Fruit fly (Drosophila melanogaster) whole organism, prepupa: ENCODE data around the gene Flo2.

Experiments used
- Blimp-1 ChIP-seq: fragments of 200-800 bp; sonication (Bioruptor generic); optimal IDR thresholded peaks from 3 replicates; lab custom pipeline; 2017; ENCODE audit warnings: missing biosample characterization, missing genetic modification characterization, mild to moderate bottlenecking, moderate library complexity, missing genetic modification reagents
- CG10631 ChIP-seq: fragments of 200-800 bp; sonication (Bioruptor generic); optimal IDR thresholded peaks from 2 replicates; lab custom pipeline; 2016; ENCODE audit warnings: missing biosample characterization, missing genetic modification characterization
- CG10669 ChIP-seq: fragments of 200-800 bp; sonication (Bioruptor generic); optimal IDR thresholded peaks from 3 replicates; lab custom pipeline; 2018; ENCODE audit warnings: missing biosample characterization, mild to moderate bottlenecking, missing genetic modification characterization, moderate library complexity
- CG11294 ChIP-seq: fragments of 200-800 bp; sonication (Bioruptor generic); IDR thresholded peaks from 2 replicates; pipeline ENCODE4 v1.3.6; 2022; ENCODE audit warnings: missing biosample characterization, missing genetic modification characterization
- CG11762 ChIP-seq: fragments of 200-800 bp; sonication (Bioruptor generic); optimal IDR thresholded peaks from 3 replicates; lab custom pipeline; 2016; ENCODE audit warnings: missing biosample characterization, missing genetic modification characterization; ENCODE audit not compliant: insufficient read depth
- CG15336 ChIP-seq: fragments of 200-800 bp; sonication (Bioruptor generic); IDR thresholded peaks from 2 replicates; pipeline ENCODE4 v1.3.6; 2022; ENCODE audit warnings: missing biosample characterization, missing genetic modification characterization
- CG1621 ChIP-seq: fragments of 200-800 bp; sonication (Bioruptor generic); optimal IDR thresholded peaks from 3 replicates; lab custom pipeline; 2018; ENCODE audit warnings: missing biosample characterization, mild to moderate bottlenecking, missing genetic modification characterization
- CG32006 ChIP-seq: fragments of 200-800 bp; sonication (Bioruptor generic); optimal IDR thresholded peaks from 3 replicates; lab custom pipeline; 2017; ENCODE audit warnings: missing biosample characterization, mild to moderate bottlenecking, missing genetic modification characterization
- CG34406 ChIP-seq: fragments of 200-800 bp; sonication (Bioruptor generic); optimal IDR thresholded peaks from 3 replicates; lab custom pipeline; 2016; ENCODE audit warnings: missing biosample characterization, missing genetic modification characterization
- CG3919 ChIP-seq: fragments of 200-800 bp; sonication (Bioruptor generic); optimal IDR thresholded peaks from 3 replicates; lab custom pipeline; 2016; ENCODE audit warnings: missing biosample characterization, missing genetic modification characterization
- CG4318 ChIP-seq: fragments of 200-800 bp; sonication (Bioruptor generic); optimal IDR thresholded peaks from 3 replicates; lab custom pipeline; 2017; ENCODE audit warnings: missing biosample characterization, mild to moderate bottlenecking, missing genetic modification characterization
- CG6163 ChIP-seq: fragments of 200-800 bp; sonication (Bioruptor generic); IDR thresholded peaks from 3 replicates; pipeline ENCODE4 v1.3.6; 2022; ENCODE audit warnings: missing biosample characterization, missing genetic modification characterization
- CG6276 ChIP-seq: fragments of 200-800 bp; sonication (Bioruptor generic); optimal IDR thresholded peaks from 2 replicates; lab custom pipeline; 2017; ENCODE audit warnings: missing biosample characterization, mild to moderate bottlenecking, missing genetic modification characterization
- CG6792 ChIP-seq: fragments of 200-800 bp; sonication (Bioruptor generic); optimal IDR thresholded peaks from 3 replicates; lab custom pipeline; 2016; ENCODE audit warnings: missing biosample characterization, missing genetic modification characterization
- CG6808 ChIP-seq: fragments of 200-800 bp; sonication (Bioruptor generic); optimal IDR thresholded peaks from 3 replicates; lab custom pipeline; 2017; ENCODE audit warnings: missing biosample characterization, missing genetic modification characterization, mild to moderate bottlenecking, moderate library complexity, missing genetic modification reagents
- CG6854 ChIP-seq: fragments of 200-800 bp; sonication (Bioruptor generic); optimal IDR thresholded peaks from 2 replicates; lab custom pipeline; 2017; ENCODE audit warnings: missing biosample characterization, mild to moderate bottlenecking, missing genetic modification characterization
- CG7368 ChIP-seq: fragments of 200-800 bp; sonication (Bioruptor generic); optimal IDR thresholded peaks from 3 replicates; lab custom pipeline; 2016; ENCODE audit warnings: missing biosample characterization, missing genetic modification characterization
- CG8632 ChIP-seq: fragments of 200-800 bp; sonication (Bioruptor generic); optimal IDR thresholded peaks from 3 replicates; lab custom pipeline; 2016; ENCODE audit warnings: missing biosample characterization, missing genetic modification characterization
- CG9139 ChIP-seq: fragments of 200-800 bp; sonication (Bioruptor generic); optimal IDR thresholded peaks from 3 replicates; lab custom pipeline; 2017; ENCODE audit warnings: missing biosample characterization, mild to moderate bottlenecking, missing genetic modification characterization
- Eip75B ChIP-seq: fragments of 200-800 bp; sonication (Bioruptor generic); optimal IDR thresholded peaks from 3 replicates; lab custom pipeline; 2016; ENCODE audit warnings: missing biosample characterization, missing genetic modification characterization
- Eip78C ChIP-seq: fragments of 200-800 bp; sonication (Bioruptor generic); peaks from one replicate; lab custom pipeline; 2016; ENCODE audit warnings: missing biosample characterization, missing genetic modification characterization
- Ets21C ChIP-seq: fragments of 200-800 bp; sonication (Bioruptor generic); optimal IDR thresholded peaks from 3 replicates; lab custom pipeline; 2016; ENCODE audit warnings: missing biosample characterization, missing genetic modification characterization
- Ets96B ChIP-seq: fragments of 200-800 bp; optimal IDR thresholded peaks from 2 replicates; lab custom pipeline; 2019; ENCODE audit warnings: missing biosample characterization, mild to moderate bottlenecking, missing genetic modification characterization, moderate library complexity
- Gug ChIP-seq: fragments of 200-800 bp; sonication (Bioruptor generic); IDR thresholded peaks from 2 replicates; pipeline ENCODE4 v1.3.6; 2022; ENCODE audit warnings: missing biosample characterization, missing genetic modification characterization
- Hr38 ChIP-seq: sonication (Bioruptor generic); optimal IDR thresholded peaks from 2 replicates; lab custom pipeline; 2016; ENCODE audit warnings: missing biosample characterization, missing genetic modification characterization
- Hr4 ChIP-seq: fragments of 200-800 bp; sonication (Bioruptor generic); optimal IDR thresholded peaks from 3 replicates; lab custom pipeline; 2016; ENCODE audit warnings: missing biosample characterization, missing genetic modification characterization
- Lpt ChIP-seq: fragments of 200-800 bp; sonication (Bioruptor generic); optimal IDR thresholded peaks from 3 replicates; lab custom pipeline; 2016; ENCODE audit warnings: missing biosample characterization, missing genetic modification characterization
- Met ChIP-seq: fragments of 200-800 bp; sonication (Bioruptor generic); optimal IDR thresholded peaks from 3 replicates; lab custom pipeline; 2016; ENCODE audit warnings: missing biosample characterization, missing genetic modification characterization
- Smox ChIP-seq: fragments of 200-800 bp; sonication (Bioruptor generic); optimal IDR thresholded peaks from 3 replicates; lab custom pipeline; 2016; ENCODE audit warnings: missing biosample characterization, missing genetic modification characterization
- Sox14 ChIP-seq: fragments of 200-800 bp; sonication (Bioruptor generic); optimal IDR thresholded peaks from 3 replicates; lab custom pipeline; 2016; ENCODE audit warnings: missing biosample characterization, missing genetic modification characterization
- achi ChIP-seq: fragments of 200-800 bp; sonication (Bioruptor generic); optimal IDR thresholded peaks from 3 replicates; lab custom pipeline; 2016; ENCODE audit warnings: missing biosample characterization, missing genetic modification characterization
- cyc ChIP-seq: fragments of 200-800 bp; sonication (Bioruptor generic); optimal IDR thresholded peaks from 3 replicates; lab custom pipeline; 2016; ENCODE audit warnings: missing biosample characterization, missing genetic modification characterization
- dac ChIP-seq: fragments of 200-800 bp; sonication (Bioruptor generic); optimal IDR thresholded peaks from 2 replicates; lab custom pipeline; 2017; ENCODE audit warnings: missing biosample characterization, mild to moderate bottlenecking, missing genetic modification characterization
- dsx ChIP-seq: fragments of 200-800 bp; optimal IDR thresholded peaks from 3 replicates; lab custom pipeline; 2019; ENCODE audit warnings: missing biosample characterization, mild to moderate bottlenecking, missing genetic modification characterization, moderate library complexity; ENCODE audit not compliant: poor library complexity, severe bottlenecking
- eg ChIP-seq: fragments of 200-800 bp; sonication (Bioruptor generic); IDR thresholded peaks from 3 replicates; pipeline ENCODE4 v1.3.6; 2022; ENCODE audit warnings: missing biosample characterization, missing genetic modification characterization
- esn ChIP-seq: fragments of 200-800 bp; sonication (Bioruptor generic); optimal IDR thresholded peaks from 2 replicates; lab custom pipeline; 2016; ENCODE audit warnings: missing biosample characterization, mild to moderate bottlenecking, missing genetic modification characterization, moderate library complexity
- fd85E ChIP-seq: fragments of 200-800 bp; sonication (Bioruptor generic); optimal IDR thresholded peaks from 3 replicates; lab custom pipeline; 2016; ENCODE audit warnings: missing biosample characterization, missing genetic modification characterization
- fkh ChIP-seq: fragments of 200-800 bp; sonication (Bioruptor generic); optimal IDR thresholded peaks from 3 replicates; lab custom pipeline; 2017; ENCODE audit warnings: missing biosample characterization, mild to moderate bottlenecking, missing genetic modification characterization, moderate library complexity
- lz ChIP-seq: fragments of 200-800 bp; sonication (Bioruptor generic); optimal IDR thresholded peaks from 3 replicates; lab custom pipeline; 2016; ENCODE audit warnings: missing biosample characterization, missing genetic modification characterization
- net ChIP-seq: fragments of 200-800 bp; sonication (Bioruptor generic); optimal IDR thresholded peaks from 3 replicates; lab custom pipeline; 2016; ENCODE audit warnings: missing biosample characterization, missing genetic modification characterization
- pdm3 ChIP-seq: fragments of 200-800 bp; sonication (Bioruptor generic); optimal IDR thresholded peaks from 3 replicates; lab custom pipeline; 2016; ENCODE audit warnings: missing biosample characterization, missing genetic modification characterization
- salr ChIP-seq, 2 experiments: fragments of 200-800 bp; sonication (Bioruptor generic); optimal IDR thresholded peaks; 3 replicates each; lab custom pipeline; 2016 to 2018; ENCODE audit warnings: missing biosample characterization in 2 of 2, missing genetic modification characterization in 2 of 2, mild to moderate bottlenecking in 1 of 2
- ss ChIP-seq, 2 experiments: fragments of 200-800 bp; sonication (Bioruptor generic); optimal IDR thresholded peaks; 2 replicates in 1 of 2; 3 replicates in 1 of 2; lab custom pipeline; 2017 to 2018; ENCODE audit warnings: mild to moderate bottlenecking in 2 of 2, missing biosample characterization in 2 of 2, missing genetic modification characterization in 2 of 2, moderate library complexity in 1 of 2
- svp ChIP-seq: fragments of 200-800 bp; sonication (Bioruptor generic); peaks from one replicate; lab custom pipeline; 2016; ENCODE audit warnings: missing biosample characterization, missing genetic modification characterization
- topi ChIP-seq: fragments of 200-800 bp; sonication (Bioruptor generic); optimal IDR thresholded peaks from 3 replicates; lab custom pipeline; 2016; ENCODE audit warnings: missing biosample characterization, missing genetic modification characterization
- vri ChIP-seq: fragments of 200-800 bp; sonication (Bioruptor generic); optimal IDR thresholded peaks from 3 replicates; lab custom pipeline; 2016; ENCODE audit warnings: missing biosample characterization, mild to moderate bottlenecking, missing genetic modification characterization

Gene Flo2

dm6 chrX:14896310-14896709 is 57.1 kb downstream of the Flo2 start:
- TF ChIP-seq achi (GFP tag; lab: Kevin White, UChicago) (no peak), Eip78C (GFP tag; lab: Kevin White, UChicago) (peak; percentile 68), CG15336 (GFP tag; lab: Robert Waterston, UW) (peak; percentile 32; the same call in 1 of the 2 replicates), eg (GFP tag; lab: Robert Waterston, UW) (0 out of 3 replicates have a peak, but pooled peaks have one; percentile 19), Hr4 (GFP tag; lab: Kevin White, UChicago) (peak; percentile 61), CG32006 (GFP tag; lab: Kevin White, UChicago) (peak; percentile 57), CG6276 (GFP tag; lab: Kevin White, UChicago) (peak; percentile 39), CG6854 (GFP tag; lab: Kevin White, UChicago) (no peak)

dm6 chrX:14896791-14897190 is 57.6 kb downstream of the Flo2 start, which contains the start of gene CG9514:
CG9514 (minus strand) TSS chrX:14896891.
- TF ChIP-seq CG3919 (GFP tag; lab: Kevin White, UChicago) (no peak), Eip78C (GFP tag; lab: Kevin White, UChicago) (no peak)

dm6 chrX:14897592-14897991 is 58.4 kb downstream of the Flo2 start:
- TF ChIP-seq CG6163 (GFP tag; lab: Robert Waterston, UW) (0 out of 3 replicates have a peak, but pooled peaks have one; percentile 24), CG7368 (peak; percentile 60), salr (GFP tag; optimal IDR thresholded peaks at IDR 0.05; lab: Kevin White, UChicago) (no peak), cyc (GFP tag; lab: Kevin White, UChicago) (peak; percentile 74), fd85E (GFP tag; lab: Kevin White, UChicago) (peak; percentile 13), CG6854 (GFP tag; lab: Kevin White, UChicago) (peak; percentile 20), Blimp-1 (peak; percentile 46), CG9139 (GFP tag; lab: Kevin White, UChicago) (no peak), CG34406 (GFP tag; lab: Kevin White, UChicago) (peak; percentile 79), Hr4 (GFP tag; lab: Kevin White, UChicago) (peak; percentile 8), achi (GFP tag; lab: Kevin White, UChicago) (peak; percentile 72), CG8632 (GFP tag; lab: Kevin White, UChicago) (peak; percentile 75), svp (GFP tag; lab: Kevin White, UChicago) (peak; percentile 75), CG11762 (GFP tag; lab: Kevin White, UChicago) (peak; percentile 55), CG10631 (GFP tag; lab: Kevin White, UChicago) (peak; percentile 27), topi (GFP tag; lab: Kevin White, UChicago) (peak; percentile 70), dsx (no peak), Ets96B (no peak), CG15336 (GFP tag; lab: Robert Waterston, UW) (peak; percentile 70), ss (GFP tag; optimal IDR thresholded peaks at IDR 0.05; lab: Kevin White, UChicago) (no peak), CG6808 (peak; percentile 2), Hr38 (GFP tag; lab: Kevin White, UChicago) (no peak), Gug (no peak), CG10669 (GFP tag; lab: Kevin White, UChicago) (peak; percentile 24), CG32006 (GFP tag; lab: Kevin White, UChicago) (peak; percentile 78), Eip75B (GFP tag; lab: Kevin White, UChicago) (peak; percentile 70), lz (peak; percentile 59), dac (GFP tag; lab: Kevin White, UChicago) (peak; percentile 17), Sox14 (GFP tag; lab: Kevin White, UChicago) (peak; percentile 47), CG6792 (GFP tag; lab: Kevin White, UChicago) (peak; percentile 81), CG11294 (no peak; the same call in 1 of the 2 replicates), net (GFP tag; lab: Kevin White, UChicago) (peak; percentile 59), vri (GFP tag; lab: Kevin White, UChicago) (no peak), CG4318 (GFP tag; lab: Kevin White, UChicago) (peak; percentile 46), fkh (GFP tag; lab: Kevin White, UChicago) (no peak), Smox (GFP tag; lab: Kevin White, UChicago) (peak; percentile 73), eg (GFP tag; lab: Robert Waterston, UW) (peak; percentile 7; the same call in 1 of the 3 replicates), CG1621 (tag; lab: Kevin White, UChicago) (no peak), pdm3 (peak; percentile 81), Eip78C (GFP tag; lab: Kevin White, UChicago) (peak; percentile 82), esn (GFP tag; lab: Kevin White, UChicago) (peak; percentile 81), Ets21C (GFP tag; lab: Kevin White, UChicago) (peak; percentile 58), Lpt (GFP tag; lab: Kevin White, UChicago) (peak; percentile 33), Met (peak; percentile 79)
